Fruit fly (Drosophila melanogaster): ENCODE measurements around the gene ksh.

dm6 chrX:19496808-19497259 is 2.0 kb upstream of the ksh start:
- TF ChIP-seq CG8478 (optimal IDR thresholded peaks at IDR 0.05) (no peak), CTCF (optimal IDR thresholded peaks at IDR 0.05) (no peak)

All from S2 (cell line).